Worm (Caenorhabditis elegans) whole organism, L1 larva: Measurements from ENCODE around the gene lgg-3.

ENCODE experiments used
- C04F5.9 ChIP-seq: sonication (generic microtip); optimal IDR thresholded peaks from 2 replicates; lab custom pipeline; 2016; ENCODE audit warnings: missing genetic modification characterization, missing compliant biosample characterization
- C16A3.4 ChIP-seq: fragments of 150-350 bp; optimal IDR thresholded peaks from 2 replicates; lab custom pipeline; 2014; ENCODE audit warnings: missing biosample characterization, missing genetic modification characterization
- alr-1 ChIP-seq: fragments of 200-800 bp; sonication (Bioruptor generic); optimal IDR thresholded peaks from 2 replicates; lab custom pipeline; 2018; ENCODE audit warnings: borderline replicate concordance, mild to moderate bottlenecking, missing genetic modification characterization, missing compliant biosample characterization
- aly-2 ChIP-seq: fragments of 150-350 bp; optimal IDR thresholded peaks from 2 replicates; lab custom pipeline; 2014; ENCODE audit warnings: missing biosample characterization, missing genetic modification characterization
- blmp-1 ChIP-seq: fragments of 150-350 bp; optimal IDR thresholded peaks from 2 replicates; lab custom pipeline; 2014; ENCODE audit warnings: missing biosample characterization, missing genetic modification characterization
- ceh-8 ChIP-seq: fragments of 200-800 bp; sonication (Bioruptor generic); optimal IDR thresholded peaks from 2 replicates; lab custom pipeline; 2018; ENCODE audit warnings: mild to moderate bottlenecking, missing genetic modification characterization, moderate library complexity, missing compliant biosample characterization
- ceh-88 ChIP-seq: fragments of 200-800 bp; sonication (Bioruptor generic); IDR thresholded peaks from 2 replicates; pipeline ENCODE4 v1.3.6; 2022; ENCODE audit warnings: missing genetic modification characterization, missing compliant biosample characterization
- dpl-1 ChIP-seq, 3 experiments: fragments of 150-350 bp in 2 of 3; sonication (generic microtip) in 1 of 3; optimal IDR thresholded peaks; 2 replicates each; lab custom pipeline; 2014 to 2017; ENCODE audit warnings: missing biosample characterization in 3 of 3, missing genetic modification characterization in 3 of 3, missing genetic modification reagents in 3 of 3
- dsc-1 ChIP-seq: sonication (generic microtip); optimal IDR thresholded peaks from 2 replicates; lab custom pipeline; 2016; ENCODE audit warnings: mild to moderate bottlenecking, missing genetic modification characterization, missing compliant biosample characterization
- efl-1 ChIP-seq, 4 experiments: fragments of 150-350 bp; optimal IDR thresholded peaks in 3 of 4; peaks in 1 of 4; 1 replicate in 1 of 4; 2 replicates in 3 of 4; lab custom pipeline; 2014; ENCODE audit warnings: missing biosample characterization in 2 of 4, missing genetic modification characterization in 2 of 4, missing genetic modification reagents in 2 of 4
- egl-13 ChIP-seq: sonication (generic microtip); optimal IDR thresholded peaks from 2 replicates; lab custom pipeline; 2016; ENCODE audit warnings: missing genotype, missing genetic modification reagents, missing genetic modification characterization, missing compliant biosample characterization
- elt-2 ChIP-seq: sonication (generic microtip); optimal IDR thresholded peaks from 2 replicates; lab custom pipeline; 2016; ENCODE audit warnings: missing genetic modification characterization, mild to moderate bottlenecking, inconsistent platforms, missing compliant biosample characterization, missing genetic modification reagents
- elt-3 ChIP-seq, 6 experiments: fragments of 150-350 bp in 1 of 6; sonication (generic microtip); optimal IDR thresholded peaks; 2 replicates each; lab custom pipeline; 2017 to 2018; ENCODE audit warnings: missing biosample characterization in 6 of 6, missing genetic modification characterization in 6 of 6, inconsistent platforms in 1 of 6
- ets-5 ChIP-seq: fragments of 200-800 bp; sonication (Bioruptor generic); IDR thresholded peaks from 2 replicates; pipeline ENCODE4 v1.3.6; 2022; ENCODE audit warnings: missing genetic modification characterization, missing compliant biosample characterization
- fkh-10 ChIP-seq: sonication (generic microtip); optimal IDR thresholded peaks from 2 replicates; lab custom pipeline; 2017; ENCODE audit warnings: missing biosample characterization, missing genetic modification reagents, missing genetic modification characterization
- fkh-8 ChIP-seq: sonication (generic microtip); optimal IDR thresholded peaks from 2 replicates; lab custom pipeline; 2016; ENCODE audit warnings: mild to moderate bottlenecking, missing genetic modification characterization, missing compliant biosample characterization
- fos-1 ChIP-seq: fragments of 150-350 bp; optimal IDR thresholded peaks from 2 replicates; lab custom pipeline; 2014; ENCODE audit warnings: missing biosample characterization, missing genetic modification characterization
- grh-1 ChIP-seq: fragments of 200-800 bp; sonication (Bioruptor generic); IDR thresholded peaks from 2 replicates; pipeline ENCODE4 v1.3.6; 2022; ENCODE audit warnings: missing genetic modification reagents, missing genetic modification characterization, missing compliant biosample characterization
- hlh-17 ChIP-seq: fragments of 200-800 bp; sonication (Bioruptor generic); optimal IDR thresholded peaks from 2 replicates; lab custom pipeline; 2018; ENCODE audit warnings: missing genetic modification characterization, mild to moderate bottlenecking, missing compliant biosample characterization, moderate library complexity, borderline replicate concordance
- hpl-2 ChIP-seq: fragments of 150-350 bp; optimal IDR thresholded peaks from 2 replicates; lab custom pipeline; 2014; ENCODE audit warnings: missing biosample characterization, missing genetic modification reagents, missing genetic modification characterization
- irx-1 ChIP-seq: sonication (generic microtip); optimal IDR thresholded peaks from 2 replicates; lab custom pipeline; 2016; ENCODE audit warnings: missing genetic modification characterization, missing compliant biosample characterization
- isw-1 ChIP-seq: fragments of 200-800 bp; sonication (Bioruptor generic); IDR thresholded peaks from 2 replicates; pipeline ENCODE4 v1.3.6; 2022; ENCODE audit warnings: missing genetic modification characterization, missing compliant biosample characterization
- lin-14 ChIP-seq: fragments of 200-800 bp; sonication (Bioruptor generic); optimal IDR thresholded peaks from 2 replicates; lab custom pipeline; 2018; ENCODE audit warnings: mild to moderate bottlenecking, missing genetic modification characterization, moderate library complexity, missing compliant biosample characterization
- lin-15B ChIP-seq: fragments of 150-350 bp; sonication (generic microtip); optimal IDR thresholded peaks from 3 replicates; lab custom pipeline; 2014; ENCODE audit warnings: missing biosample characterization, missing genetic modification characterization
- lir-3 ChIP-seq: sonication (generic microtip); optimal IDR thresholded peaks from 2 replicates; lab custom pipeline; 2016; ENCODE audit warnings: mild to moderate bottlenecking, missing genetic modification characterization, moderate library complexity, missing compliant biosample characterization; ENCODE audit not compliant: poor library complexity
- lsy-2 ChIP-seq, 2 experiments: fragments of 150-350 bp; optimal IDR thresholded peaks; 2 replicates each; lab custom pipeline; 2014; ENCODE audit warnings: missing biosample characterization in 2 of 2, missing genetic modification characterization in 2 of 2
- mdl-1 ChIP-seq, 2 experiments: fragments of 150-350 bp; optimal IDR thresholded peaks; 2 replicates each; lab custom pipeline; 2014 to 2017; ENCODE audit warnings: missing biosample characterization in 2 of 2, missing genetic modification characterization in 2 of 2, inconsistent platforms in 1 of 2
- mef-2 ChIP-seq: fragments of 150-350 bp; optimal IDR thresholded peaks from 2 replicates; lab custom pipeline; 2014; ENCODE audit warnings: missing biosample characterization, missing genetic modification characterization
- nhr-237 ChIP-seq: fragments of 150-350 bp; optimal IDR thresholded peaks from 2 replicates; lab custom pipeline; 2014; ENCODE audit warnings: missing biosample characterization, missing genetic modification characterization
- nhr-47 ChIP-seq: sonication (generic microtip); optimal IDR thresholded peaks from 2 replicates; lab custom pipeline; 2016; ENCODE audit warnings: mild to moderate bottlenecking, missing genetic modification characterization, moderate library complexity, missing compliant biosample characterization
- nhr-76 ChIP-seq: sonication (generic microtip); optimal IDR thresholded peaks from 2 replicates; lab custom pipeline; 2017; ENCODE audit warnings: missing biosample characterization, missing genetic modification characterization
- nhr-90 ChIP-seq: sonication (generic microtip); optimal IDR thresholded peaks from 2 replicates; lab custom pipeline; 2016; ENCODE audit warnings: mild to moderate bottlenecking, missing genetic modification characterization, missing compliant biosample characterization; ENCODE audit not compliant: poor library complexity
- pag-3 ChIP-seq: sonication (generic microtip); optimal IDR thresholded peaks from 2 replicates; lab custom pipeline; 2017; ENCODE audit warnings: missing genetic modification characterization, mild to moderate bottlenecking, missing compliant biosample characterization, antibody characterized with exemption, borderline replicate concordance; ENCODE audit not compliant: insufficient read depth
- rnt-1 ChIP-seq: sonication (generic microtip); optimal IDR thresholded peaks from 2 replicates; lab custom pipeline; 2016; ENCODE audit warnings: mild to moderate bottlenecking, missing genetic modification characterization, moderate library complexity, missing compliant biosample characterization
- skn-1 ChIP-seq: fragments of 150-350 bp; optimal IDR thresholded peaks from 2 replicates; lab custom pipeline; 2014; ENCODE audit warnings: missing biosample characterization, missing genetic modification characterization
- snu-23 ChIP-seq: sonication (generic microtip); optimal IDR thresholded peaks from 2 replicates; lab custom pipeline; 2016; ENCODE audit warnings: missing genetic modification characterization, missing compliant biosample characterization
- sox-4 ChIP-seq: sonication (generic microtip); optimal IDR thresholded peaks from 2 replicates; lab custom pipeline; 2016; ENCODE audit warnings: missing genetic modification characterization, missing compliant biosample characterization
- sptf-1 ChIP-seq: fragments of 150-350 bp; optimal IDR thresholded peaks from 2 replicates; lab custom pipeline; 2014; ENCODE audit warnings: missing biosample characterization, missing genetic modification characterization
- tbx-2 ChIP-seq: sonication (generic microtip); optimal IDR thresholded peaks from 2 replicates; lab custom pipeline; 2016; ENCODE audit warnings: missing genetic modification characterization, missing compliant biosample characterization
- tlp-1 ChIP-seq: fragments of 150-350 bp; optimal IDR thresholded peaks from 2 replicates; lab custom pipeline; 2014; ENCODE audit warnings: missing biosample characterization, missing genetic modification characterization
- unc-62 ChIP-seq: fragments of 150-350 bp; optimal IDR thresholded peaks from 2 replicates; lab custom pipeline; 2014; ENCODE audit warnings: missing biosample characterization, missing genetic modification reagents, missing genetic modification characterization
- zag-1 ChIP-seq: fragments of 150-350 bp; optimal IDR thresholded peaks from 2 replicates; lab custom pipeline; 2014; ENCODE audit warnings: missing biosample characterization, missing genetic modification characterization
- ztf-11 ChIP-seq, 2 experiments: sonication (generic microtip); optimal IDR thresholded peaks; 2 replicates each; lab custom pipeline; 2016 to 2017; ENCODE audit warnings: missing genetic modification characterization in 2 of 2, missing biosample characterization in 1 of 2, missing compliant biosample characterization in 1 of 2

The lgg-3 gene

DNA sequence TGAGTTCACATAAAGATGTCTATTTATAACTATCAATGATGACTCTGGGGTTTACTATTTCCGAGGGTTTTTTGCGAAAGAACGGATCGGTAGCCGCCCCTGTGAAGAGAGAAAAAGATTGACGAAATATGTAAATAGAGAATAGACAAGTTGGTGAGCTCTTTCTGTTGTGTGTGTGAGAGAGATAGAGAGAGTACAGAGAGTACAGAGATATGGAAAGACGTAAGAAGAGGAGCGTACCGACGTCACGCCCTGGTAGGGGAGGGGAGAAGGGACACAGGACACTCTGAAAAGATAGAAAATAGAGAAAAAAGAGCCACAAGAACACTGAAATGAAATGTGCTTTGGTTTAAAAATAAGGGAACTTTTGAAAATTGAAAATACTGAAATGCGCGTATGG, 9.6 kb downstream of the lgg-3 start (continued):
- TF ChIP-seq fos-1 = peak; percentile 33

ce11 chrIII:5683998-5684397, 13.8 kb downstream of the lgg-3 start, which contains the start of gene rcan-1:
Gene rcan-1 (minus strand): TSS chrIII:5684098.
- no peak for TF ChIP-seq skn-1 (tag; lab: Kevin White, UChicago)
- TF ChIP-seq pag-3 (tag; lab: Kevin White, UChicago) = no peak
- TF ChIP-seq fkh-8 (tag; lab: Kevin White, UChicago) = no peak
- TF ChIP-seq C16A3.4 = no peak
- TF ChIP-seq nhr-47 (tag; lab: Kevin White, UChicago) = no peak
- no peak for TF ChIP-seq snu-23 (GFP tag; lab: Kevin White, UChicago)
- no peak for TF ChIP-seq nhr-90 (tag; lab: Kevin White, UChicago)
- TF ChIP-seq elt-3 (tag; optimal IDR thresholded peaks at IDR 0.05; lab: Kevin White, UChicago) = no peak
- no peak for TF ChIP-seq fkh-10 (GFP tag; lab: Kevin White, UChicago)
- no peak for TF ChIP-seq lin-14 (GFP tag; lab: Kevin White, UChicago)
- TF ChIP-seq lin-15B (tag; lab: Kevin White, UChicago) = no peak
- TF ChIP-seq sox-4 (tag; lab: Kevin White, UChicago) = no peak
- TF ChIP-seq tlp-1 = no peak
- TF ChIP-seq blmp-1 (tag; lab: Kevin White, UChicago) = no peak
- TF ChIP-seq ets-5 (GFP tag; lab: Robert Waterston, UW) = no peak
- no peak for TF ChIP-seq mdl-1 (tag; optimal IDR thresholded peaks at IDR 0.05; lab: Kevin White, UChicago)

ce11 chrIII:5680141-5680540, 17.7 kb downstream of the lgg-3 start, which contains the start of gene pst-2:
Gene pst-2 (plus strand): TSS chrIII:5680433.
- TF ChIP-seq nhr-47 (tag; lab: Kevin White, UChicago) = peak; percentile 14
- no peak for TF ChIP-seq tlp-1
- no peak for TF ChIP-seq dpl-1 (GFP tag; optimal IDR thresholded peaks at IDR 0.05; lab: Kevin White, UChicago)
- peak in 1 of 2 experiments; percentile 7 for TF ChIP-seq lsy-2 (tag; optimal IDR thresholded peaks at IDR 0.05; lab: Kevin White, UChicago)
- TF ChIP-seq nhr-76 (tag; lab: Kevin White, UChicago) = no peak
- TF ChIP-seq C16A3.4 = no peak
- TF ChIP-seq blmp-1 (tag; lab: Kevin White, UChicago) = peak; percentile 2
- TF ChIP-seq, all 84 proteins: peak for 3

ce11 chrIII:5678935-5679334, 18.9 kb downstream of the lgg-3 start, which contains the start of the genes ska-3 and rps-12:
Gene ska-3 (minus strand): TSS chrIII:5679005.
Gene rps-12 (plus strand): TSS chrIII:5679298.
- TF ChIP-seq rnt-1 (tag; lab: Kevin White, UChicago) (peak; percentile 99), dpl-1 (GFP tag; optimal IDR thresholded peaks at IDR 0.05; lab: Kevin White, UChicago) (peak; percentile 97 to 99 (median 98)), C16A3.4 (peak; percentile 100), sptf-1 (no peak), C04F5.9 (tag; lab: Kevin White, UChicago) (peak; percentile 96), nhr-90 (tag; lab: Kevin White, UChicago) (peak; percentile 99), lir-3 (tag; lab: Kevin White, UChicago) (peak; percentile 93), irx-1 (peak; percentile 96), hpl-2 (GFP tag; lab: Kevin White, UChicago) (peak; percentile 96), fkh-10 (GFP tag; lab: Kevin White, UChicago) (peak; percentile 99), dsc-1 (peak; percentile 99), efl-1 (optimal IDR thresholded peaks at IDR 0.05; lab: Kevin White, UChicago) (peak; percentile 98 to 99), efl-1 (GFP tag; optimal IDR thresholded peaks at IDR 0.05 in 1 of 2; lab: Kevin White, UChicago) (peak; percentile 95 to 100), snu-23 (GFP tag; lab: Kevin White, UChicago) (peak; percentile 99), egl-13 (tag; lab: Kevin White, UChicago) (peak; percentile 96), isw-1 (GFP tag; lab: Robert Waterston, UW) (peak; percentile 99), ceh-88 (GFP tag; lab: Robert Waterston, UW) (peak; percentile 95), nhr-237 (tag; lab: Kevin White, UChicago) (peak; percentile 98), mef-2 (peak; percentile 94), pag-3 (tag; lab: Kevin White, UChicago) (peak; percentile 87), elt-2 (peak; percentile 91), zag-1 (peak; percentile 90), aly-2 (tag; lab: Kevin White, UChicago) (peak; percentile 98), tbx-2 (tag; lab: Kevin White, UChicago) (peak; percentile 99), ztf-11 (tag; optimal IDR thresholded peaks at IDR 0.05; lab: Kevin White, UChicago) (peak; percentile 29 to 93), nhr-76 (tag; lab: Kevin White, UChicago) (peak; percentile 82), hlh-17 (GFP tag; lab: Kevin White, UChicago) (no peak), grh-1 (GFP tag; lab: Robert Waterston, UW) (peak; percentile 97), ceh-8 (GFP tag; lab: Kevin White, UChicago) (peak; percentile 97), unc-62 (GFP tag; lab: Kevin White, UChicago) (peak; percentile 79), alr-1 (tag; lab: Kevin White, UChicago) (no peak)
